Fruit fly (Drosophila melanogaster) whole organism, prepupa: ENCODE measurements around the gene Xrcc2.
A peak's percentile ranks its signal among the peaks of the same experiment; 100 is the strongest.

Experiments
- Blimp-1 ChIP-seq: fragments of 200-800 bp; sonication (Bioruptor generic); optimal IDR thresholded peaks from 3 replicates; lab custom pipeline; 2017; ENCODE audit warnings: missing biosample characterization, missing genetic modification characterization, mild to moderate bottlenecking, moderate library complexity, missing genetic modification reagents
- CG10669 ChIP-seq: fragments of 200-800 bp; sonication (Bioruptor generic); optimal IDR thresholded peaks from 3 replicates; lab custom pipeline; 2018; ENCODE audit warnings: missing biosample characterization, mild to moderate bottlenecking, missing genetic modification characterization, moderate library complexity
- CG11294 ChIP-seq: fragments of 200-800 bp; sonication (Bioruptor generic); IDR thresholded peaks from 2 replicates; pipeline ENCODE4 v1.3.6; 2022; ENCODE audit warnings: missing biosample characterization, missing genetic modification characterization
- CG11762 ChIP-seq: fragments of 200-800 bp; sonication (Bioruptor generic); optimal IDR thresholded peaks from 3 replicates; lab custom pipeline; 2016; ENCODE audit warnings: missing biosample characterization, missing genetic modification characterization; ENCODE audit not compliant: insufficient read depth
- CG11902 ChIP-seq: fragments of 200-800 bp; sonication (Bioruptor generic); optimal IDR thresholded peaks from 3 replicates; lab custom pipeline; 2016; ENCODE audit warnings: missing biosample characterization, missing genetic modification characterization
- CG1621 ChIP-seq: fragments of 200-800 bp; sonication (Bioruptor generic); optimal IDR thresholded peaks from 3 replicates; lab custom pipeline; 2018; ENCODE audit warnings: missing biosample characterization, mild to moderate bottlenecking, missing genetic modification characterization
- CG16779 ChIP-seq: fragments of 200-800 bp; sonication (Bioruptor generic); optimal IDR thresholded peaks from 3 replicates; lab custom pipeline; 2017; ENCODE audit warnings: missing biosample characterization, mild to moderate bottlenecking, missing genetic modification characterization
- CG31627 ChIP-seq: fragments of 200-800 bp; sonication (Bioruptor generic); optimal IDR thresholded peaks from 3 replicates; lab custom pipeline; 2016; ENCODE audit warnings: missing biosample characterization, missing genetic modification characterization
- CG32006 ChIP-seq: fragments of 200-800 bp; sonication (Bioruptor generic); optimal IDR thresholded peaks from 3 replicates; lab custom pipeline; 2017; ENCODE audit warnings: missing biosample characterization, mild to moderate bottlenecking, missing genetic modification characterization
- CG34406 ChIP-seq: fragments of 200-800 bp; sonication (Bioruptor generic); optimal IDR thresholded peaks from 3 replicates; lab custom pipeline; 2016; ENCODE audit warnings: missing biosample characterization, missing genetic modification characterization
- CG3919 ChIP-seq: fragments of 200-800 bp; sonication (Bioruptor generic); optimal IDR thresholded peaks from 3 replicates; lab custom pipeline; 2016; ENCODE audit warnings: missing biosample characterization, missing genetic modification characterization
- CG6163 ChIP-seq: fragments of 200-800 bp; sonication (Bioruptor generic); IDR thresholded peaks from 3 replicates; pipeline ENCODE4 v1.3.6; 2022; ENCODE audit warnings: missing biosample characterization, missing genetic modification characterization
- CG6792 ChIP-seq: fragments of 200-800 bp; sonication (Bioruptor generic); optimal IDR thresholded peaks from 3 replicates; lab custom pipeline; 2016; ENCODE audit warnings: missing biosample characterization, missing genetic modification characterization
- CG6808 ChIP-seq: fragments of 200-800 bp; sonication (Bioruptor generic); optimal IDR thresholded peaks from 3 replicates; lab custom pipeline; 2017; ENCODE audit warnings: missing biosample characterization, missing genetic modification characterization, mild to moderate bottlenecking, moderate library complexity, missing genetic modification reagents
- CG6854 ChIP-seq: fragments of 200-800 bp; sonication (Bioruptor generic); optimal IDR thresholded peaks from 2 replicates; lab custom pipeline; 2017; ENCODE audit warnings: missing biosample characterization, mild to moderate bottlenecking, missing genetic modification characterization
- CG7368 ChIP-seq: fragments of 200-800 bp; sonication (Bioruptor generic); optimal IDR thresholded peaks from 3 replicates; lab custom pipeline; 2016; ENCODE audit warnings: missing biosample characterization, missing genetic modification characterization
- CG8119 ChIP-seq: fragments of 200-800 bp; sonication (Bioruptor generic); IDR thresholded peaks from 3 replicates; pipeline ENCODE4 v1.3.6; 2022; ENCODE audit warnings: missing biosample characterization, missing genetic modification characterization
- CG8319 ChIP-seq: fragments of 200-800 bp; sonication (Bioruptor generic); optimal IDR thresholded peaks from 3 replicates; lab custom pipeline; 2016; ENCODE audit warnings: missing biosample characterization, missing genetic modification characterization
- CG8632 ChIP-seq: fragments of 200-800 bp; sonication (Bioruptor generic); optimal IDR thresholded peaks from 3 replicates; lab custom pipeline; 2016; ENCODE audit warnings: missing biosample characterization, missing genetic modification characterization
- CG9139 ChIP-seq: fragments of 200-800 bp; sonication (Bioruptor generic); optimal IDR thresholded peaks from 3 replicates; lab custom pipeline; 2017; ENCODE audit warnings: missing biosample characterization, mild to moderate bottlenecking, missing genetic modification characterization
- Eip75B ChIP-seq: fragments of 200-800 bp; sonication (Bioruptor generic); optimal IDR thresholded peaks from 3 replicates; lab custom pipeline; 2016; ENCODE audit warnings: missing biosample characterization, missing genetic modification characterization
- Eip93F ChIP-seq: fragments of 200-800 bp; sonication (Bioruptor generic); optimal IDR thresholded peaks from 2 replicates; lab custom pipeline; 2016; ENCODE audit warnings: missing biosample characterization, mild to moderate bottlenecking, missing genetic modification characterization
- Ets21C ChIP-seq: fragments of 200-800 bp; sonication (Bioruptor generic); optimal IDR thresholded peaks from 3 replicates; lab custom pipeline; 2016; ENCODE audit warnings: missing biosample characterization, missing genetic modification characterization
- Gug ChIP-seq: fragments of 200-800 bp; sonication (Bioruptor generic); IDR thresholded peaks from 2 replicates; pipeline ENCODE4 v1.3.6; 2022; ENCODE audit warnings: missing biosample characterization, missing genetic modification characterization
- Hr4 ChIP-seq: fragments of 200-800 bp; sonication (Bioruptor generic); optimal IDR thresholded peaks from 3 replicates; lab custom pipeline; 2016; ENCODE audit warnings: missing biosample characterization, missing genetic modification characterization
- Lpt ChIP-seq: fragments of 200-800 bp; sonication (Bioruptor generic); optimal IDR thresholded peaks from 3 replicates; lab custom pipeline; 2016; ENCODE audit warnings: missing biosample characterization, missing genetic modification characterization
- Met ChIP-seq: fragments of 200-800 bp; sonication (Bioruptor generic); optimal IDR thresholded peaks from 3 replicates; lab custom pipeline; 2016; ENCODE audit warnings: missing biosample characterization, missing genetic modification characterization
- OdsH ChIP-seq: fragments of 200-800 bp; sonication (Bioruptor generic); optimal IDR thresholded peaks from 3 replicates; lab custom pipeline; 2016; ENCODE audit warnings: missing biosample characterization, missing genetic modification characterization
- Smox ChIP-seq: fragments of 200-800 bp; sonication (Bioruptor generic); optimal IDR thresholded peaks from 3 replicates; lab custom pipeline; 2016; ENCODE audit warnings: missing biosample characterization, missing genetic modification characterization
- Sox102F ChIP-seq: fragments of 200-800 bp; sonication (Bioruptor generic); optimal IDR thresholded peaks from 2 replicates; lab custom pipeline; 2016; ENCODE audit warnings: missing biosample characterization, mild to moderate bottlenecking, missing genetic modification characterization
- Sox15 ChIP-seq: fragments of 200-800 bp; sonication (Bioruptor generic); optimal IDR thresholded peaks from 3 replicates; lab custom pipeline; 2016; ENCODE audit warnings: missing biosample characterization, missing genetic modification characterization
- achi ChIP-seq: fragments of 200-800 bp; sonication (Bioruptor generic); optimal IDR thresholded peaks from 3 replicates; lab custom pipeline; 2016; ENCODE audit warnings: missing biosample characterization, missing genetic modification characterization
- acj6 ChIP-seq: fragments of 200-800 bp; sonication (Bioruptor generic); optimal IDR thresholded peaks from 3 replicates; lab custom pipeline; 2016; ENCODE audit warnings: missing biosample characterization, missing genetic modification characterization
- cyc ChIP-seq: fragments of 200-800 bp; sonication (Bioruptor generic); optimal IDR thresholded peaks from 3 replicates; lab custom pipeline; 2016; ENCODE audit warnings: missing biosample characterization, missing genetic modification characterization
- eg ChIP-seq: fragments of 200-800 bp; sonication (Bioruptor generic); IDR thresholded peaks from 3 replicates; pipeline ENCODE4 v1.3.6; 2022; ENCODE audit warnings: missing biosample characterization, missing genetic modification characterization
- fd59A ChIP-seq: fragments of 200-800 bp; sonication (Bioruptor generic); optimal IDR thresholded peaks from 2 replicates; lab custom pipeline; 2017; ENCODE audit warnings: missing biosample characterization, mild to moderate bottlenecking, missing genetic modification characterization, missing genetic modification reagents
- fd85E ChIP-seq: fragments of 200-800 bp; sonication (Bioruptor generic); optimal IDR thresholded peaks from 3 replicates; lab custom pipeline; 2016; ENCODE audit warnings: missing biosample characterization, missing genetic modification characterization
- fkh ChIP-seq: fragments of 200-800 bp; sonication (Bioruptor generic); optimal IDR thresholded peaks from 3 replicates; lab custom pipeline; 2017; ENCODE audit warnings: missing biosample characterization, mild to moderate bottlenecking, missing genetic modification characterization, moderate library complexity
- net ChIP-seq: fragments of 200-800 bp; sonication (Bioruptor generic); optimal IDR thresholded peaks from 3 replicates; lab custom pipeline; 2016; ENCODE audit warnings: missing biosample characterization, missing genetic modification characterization
- pdm3 ChIP-seq: fragments of 200-800 bp; sonication (Bioruptor generic); optimal IDR thresholded peaks from 3 replicates; lab custom pipeline; 2016; ENCODE audit warnings: missing biosample characterization, missing genetic modification characterization
- salr ChIP-seq, 2 experiments: fragments of 200-800 bp; sonication (Bioruptor generic); optimal IDR thresholded peaks; 3 replicates each; lab custom pipeline; 2016 to 2018; ENCODE audit warnings: missing biosample characterization in 2 of 2, missing genetic modification characterization in 2 of 2, mild to moderate bottlenecking in 1 of 2
- spab ChIP-seq: fragments of 200-800 bp; sonication (Bioruptor generic); optimal IDR thresholded peaks from 2 replicates; lab custom pipeline; 2017; ENCODE audit warnings: missing biosample characterization, mild to moderate bottlenecking, missing genetic modification characterization, missing genetic modification reagents
- ss ChIP-seq, 2 experiments: fragments of 200-800 bp; sonication (Bioruptor generic); optimal IDR thresholded peaks; 2 replicates in 1 of 2; 3 replicates in 1 of 2; lab custom pipeline; 2017 to 2018; ENCODE audit warnings: mild to moderate bottlenecking in 2 of 2, missing biosample characterization in 2 of 2, missing genetic modification characterization in 2 of 2, moderate library complexity in 1 of 2
- topi ChIP-seq: fragments of 200-800 bp; sonication (Bioruptor generic); optimal IDR thresholded peaks from 3 replicates; lab custom pipeline; 2016; ENCODE audit warnings: missing biosample characterization, missing genetic modification characterization
- vri ChIP-seq: fragments of 200-800 bp; sonication (Bioruptor generic); optimal IDR thresholded peaks from 3 replicates; lab custom pipeline; 2016; ENCODE audit warnings: missing biosample characterization, mild to moderate bottlenecking, missing genetic modification characterization

The Xrcc2 gene

dm6 chrX:18544732-18545131, 44.8 kb downstream of the Xrcc2 start (continued):
- TF ChIP-seq cyc (GFP tag; lab: Kevin White, UChicago) = no peak
- TF ChIP-seq Met (GFP tag; lab: Kevin White, UChicago) = no peak
- TF ChIP-seq CG3919 (GFP tag; lab: Kevin White, UChicago) = peak; percentile 5
- TF ChIP-seq pdm3 (GFP tag; lab: Kevin White, UChicago) = peak; percentile 7
- TF ChIP-seq Eip75B (GFP tag; lab: Kevin White, UChicago) = peak; percentile 27
- no peak for TF ChIP-seq CG31627 (GFP tag; lab: Kevin White, UChicago)
- TF ChIP-seq salr (GFP tag; optimal IDR thresholded peaks at IDR 0.05; lab: Kevin White, UChicago) = peak; percentile 33 to 53
- TF ChIP-seq CG7368 (GFP tag; lab: Kevin White, UChicago) = no peak
- peak; percentile 70; the same call in 2 of the 3 replicates for TF ChIP-seq CG6163 (GFP tag; lab: Robert Waterston, UW)
- peak; percentile 2 for TF ChIP-seq OdsH (GFP tag; lab: Kevin White, UChicago)
- TF ChIP-seq CG8319 = no peak
- TF ChIP-seq vri (GFP tag; lab: Kevin White, UChicago) = peak; percentile 6
- TF ChIP-seq Smox = no peak
- no peak for TF ChIP-seq Sox15 (GFP tag; lab: Kevin White, UChicago)
- peak; percentile 45 for TF ChIP-seq CG16779
- no peak for TF ChIP-seq acj6 (GFP tag; lab: Kevin White, UChicago)
- no peak for TF ChIP-seq CG11762 (GFP tag; lab: Kevin White, UChicago)
- TF ChIP-seq CG32006 = no peak
- no peak for TF ChIP-seq Hr4 (GFP tag; lab: Kevin White, UChicago)
- TF ChIP-seq net (GFP tag; lab: Kevin White, UChicago) = peak; percentile 42
- no peak for TF ChIP-seq CG11294 (GFP tag; lab: Robert Waterston, UW)

dm6 chrX:18545157-18545556, 45.2 kb downstream of the Xrcc2 start:
- TF ChIP-seq CG9139 (GFP tag; lab: Kevin White, UChicago) (no peak), CG3919 (GFP tag; lab: Kevin White, UChicago) (no peak), CG7368 (GFP tag; lab: Kevin White, UChicago) (no peak), Blimp-1 (GFP tag; lab: Kevin White, UChicago) (no peak), Sox102F (no peak), pdm3 (GFP tag; lab: Kevin White, UChicago) (no peak), salr (GFP tag; optimal IDR thresholded peaks at IDR 0.05; lab: Kevin White, UChicago) (no peak), CG6792 (GFP tag; lab: Kevin White, UChicago) (no peak), CG8119 (GFP tag; lab: Robert Waterston, UW) (no peak), Eip93F (GFP tag; lab: Kevin White, UChicago) (no peak), achi (no peak), Sox15 (GFP tag; lab: Kevin White, UChicago) (no peak), Hr4 (GFP tag; lab: Kevin White, UChicago) (no peak), topi (no peak), CG11294 (GFP tag; lab: Robert Waterston, UW) (no peak), CG16779 (no peak), spab (no peak), fd59A (no peak), Ets21C (GFP tag; lab: Kevin White, UChicago) (no peak)

dm6 chrX:18546785-18547184, 46.9 kb downstream of the Xrcc2 start:
- TF ChIP-seq Smox (peak; percentile 33), fd59A (no peak), Ets21C (GFP tag; lab: Kevin White, UChicago) (peak; percentile 12), CG10669 (GFP tag; lab: Kevin White, UChicago) (peak; percentile 30), CG31627 (GFP tag; lab: Kevin White, UChicago) (peak; percentile 58), Lpt (GFP tag; lab: Kevin White, UChicago) (peak; percentile 41), spab (no peak), fd85E (no peak), fkh (GFP tag; lab: Kevin White, UChicago) (peak; percentile 29), CG34406 (GFP tag; lab: Kevin White, UChicago) (peak; percentile 20), Eip93F (GFP tag; lab: Kevin White, UChicago) (no peak), CG6163 (GFP tag; lab: Robert Waterston, UW) (peak; percentile 85), CG8632 (GFP tag; lab: Kevin White, UChicago) (peak; percentile 17), ss (GFP tag; optimal IDR thresholded peaks at IDR 0.05; lab: Kevin White, UChicago) (no peak), net (GFP tag; lab: Kevin White, UChicago) (peak; percentile 45), pdm3 (GFP tag; lab: Kevin White, UChicago) (peak; percentile 77), cyc (GFP tag; lab: Kevin White, UChicago) (peak; percentile 39), CG6792 (GFP tag; lab: Kevin White, UChicago) (peak; percentile 43), CG1621 (tag; lab: Kevin White, UChicago) (peak; percentile 11), Met (GFP tag; lab: Kevin White, UChicago) (peak; percentile 42), CG11902 (no peak), CG6808 (GFP tag; lab: Kevin White, UChicago) (peak; percentile 8), salr (GFP tag; optimal IDR thresholded peaks at IDR 0.05; lab: Kevin White, UChicago) (peak; percentile 8 to 25), CG6854 (GFP tag; lab: Kevin White, UChicago) (no peak), eg (GFP tag; lab: Robert Waterston, UW) (peak; percentile 94), Eip75B (GFP tag; lab: Kevin White, UChicago) (peak; percentile 26), Gug (GFP tag; lab: Robert Waterston, UW) (peak; percentile 87), Hr4 (GFP tag; lab: Kevin White, UChicago) (peak; percentile 82)
